Fruit fly (Drosophila melanogaster): ENCODE results near the gene RpS6.

The RpS6 gene

DNA sequence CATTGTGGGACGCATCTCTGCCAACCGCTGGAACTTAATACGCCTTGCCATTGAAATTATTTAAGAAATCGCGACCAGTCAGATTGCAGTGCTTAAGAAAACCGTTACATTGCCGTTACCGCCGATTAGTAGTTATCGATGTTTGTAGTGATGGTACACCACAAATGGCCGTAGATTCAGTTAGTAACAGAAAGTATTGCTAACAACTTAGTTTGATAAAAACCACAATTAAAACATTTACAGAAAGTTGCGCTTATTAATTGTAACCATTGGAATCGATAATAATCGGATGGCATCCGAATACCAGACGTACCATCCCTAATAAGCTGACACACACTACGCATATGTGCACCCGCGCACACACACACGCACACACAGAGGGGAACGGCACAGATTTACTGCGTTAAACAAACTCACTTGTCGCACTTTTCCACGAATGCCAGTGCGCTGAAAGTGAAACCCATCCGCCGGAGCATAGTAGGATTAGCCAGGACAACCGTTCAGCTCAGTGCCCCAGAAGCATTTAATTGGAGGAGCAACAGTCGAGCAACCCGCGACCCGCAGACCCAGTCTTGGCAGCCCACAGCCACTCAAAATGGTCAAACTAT, 19.1 kb upstream of the RpS6 start, which contains the start of the genes hdm and Ykt6 (continued):
- TF ChIP-seq lola (GFP tag; optimal IDR thresholded peaks at IDR 0.05) (peak in 1 of 3 experiments; percentile 72), Stat92E (GFP tag; optimal IDR thresholded peaks at IDR 0.05) (peak in 1 of 3 experiments; percentile 10), CG14441 (GFP tag; IDR thresholded peaks at IDR 0.05) (peak; percentile 84), CG9817 (tag; optimal IDR thresholded peaks at IDR 0.05) (peak; percentile 72), CG2875 (GFP tag; optimal IDR thresholded peaks at IDR 0.05) (peak; percentile 55), croc (GFP tag; conservative IDR thresholded peaks at IDR 0.05) (peak; percentile 46; the same call in 2 of the 3 replicates), sens-2 (GFP tag; IDR thresholded peaks at IDR 0.05) (peak; percentile 81), CG31365 (tag; optimal IDR thresholded peaks at IDR 0.05) (peak; percentile 36), nerfin-1 (tag; optimal IDR thresholded peaks at IDR 0.05) (peak; percentile 43), zen (tag; optimal IDR thresholded peaks at IDR 0.05) (peak; percentile 71), HHEX (GFP tag; optimal IDR thresholded peaks at IDR 0.05) (no peak), cad (GFP tag; optimal IDR thresholded peaks at IDR 0.05) (no peak), Bgb (GFP tag; IDR thresholded peaks at IDR 0.05; ENCODE audit: partially characterized antibody) (peak; percentile 95), fru (optimal IDR thresholded peaks at IDR 0.05) (no peak), CG34376 (GFP tag; optimal IDR thresholded peaks at IDR 0.05) (peak; percentile 62), Usf (GFP tag; optimal IDR thresholded peaks at IDR 0.05) (peak; percentile 27), CG14014 (GFP tag; IDR thresholded peaks at IDR 0.05) (peak; percentile 81), ro (GFP tag; IDR thresholded peaks at IDR 0.05) (0 out of 2 replicates have a peak, but pooled peaks have one; percentile 44), her (GFP tag; optimal IDR thresholded peaks at IDR 0.05) (peak; percentile 87), HLH54F (GFP tag; optimal IDR thresholded peaks at IDR 0.05) (peak; percentile 81), Awh (GFP tag; IDR thresholded peaks at IDR 0.05) (peak; percentile 74; the same call in 1 of the 2 replicates), CG8089 (GFP tag; optimal IDR thresholded peaks at IDR 0.05) (peak; percentile 41), CG17829 (tag; optimal IDR thresholded peaks at IDR 0.05) (peak; percentile 78), Sox100B (GFP tag; optimal IDR thresholded peaks at IDR 0.05) (no peak), NK7.1 (GFP tag; optimal IDR thresholded peaks at IDR 0.05) (peak; percentile 51), Hr3 (GFP tag; optimal IDR thresholded peaks at IDR 0.05) (peak; percentile 46), CG1024 (GFP tag; IDR thresholded peaks at IDR 0.05) (peak; percentile 56), Vsx1 (GFP tag; optimal IDR thresholded peaks at IDR 0.05) (no peak), CrebB (tag; optimal IDR thresholded peaks at IDR 0.05) (peak; percentile 59), NC2α (GFP tag; optimal IDR thresholded peaks at IDR 0.05) (peak; percentile 51), CG7372 (GFP tag; IDR thresholded peaks at IDR 0.05) (peak; percentile 79), CG10543 (GFP tag; optimal IDR thresholded peaks at IDR 0.05) (peak; percentile 40), nom (GFP tag; optimal IDR thresholded peaks at IDR 0.05) (peak; percentile 7), jigr1 (GFP tag; IDR thresholded peaks at IDR 0.05) (0 out of 3 replicates have a peak, but pooled peaks have one; percentile 20), oc (tag; optimal IDR thresholded peaks at IDR 0.05) (no peak), abd-A (tag; optimal IDR thresholded peaks at IDR 0.05) (no peak), CG6272 (GFP tag; IDR thresholded peaks at IDR 0.05) (peak; percentile 85), CG8281 (tag; optimal IDR thresholded peaks at IDR 0.05) (no peak), BtbVII (GFP tag; optimal IDR thresholded peaks at IDR 0.05) (peak; percentile 9), Doc3 (GFP tag; IDR thresholded peaks at IDR 0.05; ENCODE audit: partially characterized antibody) (peak; percentile 98), Dfd (GFP tag; optimal IDR thresholded peaks at IDR 0.05) (no peak), CG11695 (GFP tag; IDR thresholded peaks at IDR 0.05) (peak; percentile 81), Drgx (GFP tag; IDR thresholded peaks at IDR 0.05) (peak; percentile 70), CG9797 (GFP tag; optimal IDR thresholded peaks at IDR 0.05) (peak; percentile 45), ash1 (GFP tag; optimal IDR thresholded peaks at IDR 0.05) (no peak), CG33557 (GFP tag; optimal IDR thresholded peaks at IDR 0.05) (peak; percentile 66), repo (GFP tag; optimal IDR thresholded peaks at IDR 0.05) (peak; percentile 52), CG15073 (GFP tag; optimal IDR thresholded peaks at IDR 0.05) (no peak), tgo (GFP tag; IDR thresholded peaks at IDR 0.05) (peak; percentile 83)

Data from whole organism, embryonic.